Fruit fly (Drosophila melanogaster) whole organism, pupa: ENCODE measurements around the gene Doc3.

Experiments used
- CG14655 ChIP-seq: fragments of 200-800 bp; sonication (Bioruptor generic); optimal IDR thresholded peaks from 3 replicates; lab custom pipeline; 2017; ENCODE audit warnings: mild to moderate bottlenecking, missing biosample characterization, missing genetic modification reagents, missing genetic modification characterization
- CG4496 ChIP-seq: fragments of 200-800 bp; sonication (Bioruptor generic); IDR thresholded peaks from 3 replicates; pipeline ENCODE4 v1.3.6; 2022; ENCODE audit warnings: missing biosample characterization, missing genetic modification characterization
- D1 ChIP-seq: fragments of 200-800 bp; sonication (Bioruptor generic); optimal IDR thresholded peaks from 2 replicates; lab custom pipeline; 2018; ENCODE audit warnings: missing biosample characterization, mild to moderate bottlenecking, missing genetic modification characterization, moderate library complexity
- EcR ChIP-seq: fragments of 200-800 bp; sonication (Bioruptor generic); optimal IDR thresholded peaks from 3 replicates; lab custom pipeline; 2019; ENCODE audit warnings: missing biosample characterization, missing genetic modification characterization, mild to moderate bottlenecking, moderate library complexity, missing genetic modification reagents
- Pif1A ChIP-seq: fragments of 200-800 bp; sonication (Bioruptor generic); optimal IDR thresholded peaks from 3 replicates; lab custom pipeline; 2016; ENCODE audit warnings: missing biosample characterization, missing genetic modification characterization
- Snoo ChIP-seq: fragments of 200-800 bp; sonication (Bioruptor generic); optimal IDR thresholded peaks from 3 replicates; lab custom pipeline; 2017; ENCODE audit warnings: missing biosample characterization, mild to moderate bottlenecking, missing genetic modification characterization, inconsistent platforms

DNA sequence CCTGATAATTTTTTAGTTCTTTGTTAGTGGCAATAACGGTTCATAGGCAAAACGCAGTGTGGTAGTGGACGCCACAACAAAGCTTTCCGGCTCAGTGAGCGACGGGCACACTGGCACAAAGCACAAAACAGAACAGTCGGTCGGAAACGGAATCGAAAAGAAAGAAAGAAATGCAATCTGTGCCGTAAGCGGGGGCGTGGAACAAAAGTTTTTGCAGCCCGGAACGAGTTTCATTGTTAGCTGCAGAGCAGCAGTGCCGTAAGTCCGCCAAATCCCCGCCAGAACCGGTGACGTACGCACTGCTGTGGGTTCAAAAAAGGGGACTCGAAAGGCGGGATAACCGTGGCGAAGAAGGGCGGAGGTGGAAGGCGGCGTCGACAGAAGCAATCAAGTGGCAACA is 36.6 kb upstream of the Doc3 start, which contains the start of gene CG5026:
- TF ChIP-seq Pif1A (no peak), EcR (GFP tag; lab: Kevin White, UChicago) (peak; percentile 2), CG4496 (GFP tag; lab: Robert Waterston, UW) (no peak), D1 (no peak), Snoo (no peak), CG14655 (GFP tag; lab: Kevin White, UChicago) (no peak)
